Worm (Caenorhabditis elegans): ENCODE measurements around the gene srj-22.

ce11 chrV:10711004-10711403 is 32.5 kb downstream of the srj-22 start:
- no peak for TF ChIP-seq nhr-25 (tag; optimal IDR thresholded peaks at IDR 0.05)
- peak; percentile 12 for TF ChIP-seq pha-4 (tag; optimal IDR thresholded peaks at IDR 0.05)
- TF ChIP-seq ztf-4 (tag; optimal IDR thresholded peaks at IDR 0.05) = no peak
- TF ChIP-seq zag-1 (tag; optimal IDR thresholded peaks at IDR 0.05) = no peak
- no peak for TF ChIP-seq fos-1 (tag; optimal IDR thresholded peaks at IDR 0.05)
- TF ChIP-seq nhr-23 (tag; optimal IDR thresholded peaks at IDR 0.05) = no peak
- no peak for TF ChIP-seq ceh-28 (tag; optimal IDR thresholded peaks at IDR 0.05)
- TF ChIP-seq egl-27 (tag; optimal IDR thresholded peaks at IDR 0.05) = no peak
- TF ChIP-seq mdl-1 (tag; optimal IDR thresholded peaks at IDR 0.05) = no peak
- no peak for TF ChIP-seq skn-1 (tag; optimal IDR thresholded peaks at IDR 0.05)
- peak; percentile 73 for TF ChIP-seq pqm-1 (tag; optimal IDR thresholded peaks at IDR 0.05)
- TF ChIP-seq fkh-10 (GFP tag; optimal IDR thresholded peaks at IDR 0.05) = no peak
- peak; percentile 61 for TF ChIP-seq elt-2 (tag; optimal IDR thresholded peaks at IDR 0.05)

Data from whole organism, L3 larva.